Fruit fly (Drosophila melanogaster) whole organism, embryonic: ENCODE results near the gene CG33934.
A peak's percentile ranks its signal among the peaks of the same experiment; 100 is the strongest.

Source experiments
- Abd-B ChIP-seq: fragments of 200-800 bp; sonication (Bioruptor generic); optimal IDR thresholded peaks from 2 replicates; lab custom pipeline; 2018; ENCODE audit warnings: missing biosample characterization, mild to moderate bottlenecking, missing genetic modification characterization, moderate library complexity
- Awh ChIP-seq: fragments of 200-800 bp; sonication (Bioruptor generic); IDR thresholded peaks from 2 replicates; pipeline ENCODE4, ENCODE4 v1.3.6; 2022; ENCODE audit warnings: missing biosample characterization, missing genetic modification characterization
- BtbVII ChIP-seq: fragments of 200-800 bp; sonication (Bioruptor generic); optimal IDR thresholded peaks from 3 replicates; lab custom pipeline; 2017; ENCODE audit warnings: missing biosample characterization, mild to moderate bottlenecking, missing genetic modification characterization
- CG10209 ChIP-seq: fragments of 200-800 bp; sonication (Bioruptor generic); optimal IDR thresholded peaks from 3 replicates; lab custom pipeline; 2017; ENCODE audit warnings: missing biosample characterization, mild to moderate bottlenecking, missing genetic modification characterization, missing genetic modification reagents
- CG10321 ChIP-seq: fragments of 200-800 bp; sonication (Bioruptor generic); IDR thresholded peaks from 2 replicates; pipeline ENCODE4 v1.3.6; 2022; ENCODE audit warnings: missing biosample characterization, missing genetic modification characterization
- CG10431 ChIP-seq: fragments of 200-800 bp; sonication (Bioruptor generic); optimal IDR thresholded peaks from 3 replicates; lab custom pipeline; 2018; ENCODE audit warnings: missing biosample characterization, mild to moderate bottlenecking, missing genetic modification characterization
- CG10959 ChIP-seq: fragments of 200-800 bp; sonication (Bioruptor generic); IDR thresholded peaks from 2 replicates; pipeline ENCODE4 v1.3.6; 2022; ENCODE audit warnings: missing biosample characterization, missing genetic modification characterization
- CG10979 ChIP-seq: fragments of 200-800 bp; sonication (Bioruptor generic); optimal IDR thresholded peaks from 2 replicates; lab custom pipeline; 2018; ENCODE audit warnings: missing biosample characterization, mild to moderate bottlenecking, missing genetic modification characterization, moderate library complexity
- CG12155 ChIP-seq: fragments of 200-800 bp; sonication (Bioruptor generic); optimal IDR thresholded peaks from 3 replicates; lab custom pipeline; 2016; ENCODE audit warnings: missing biosample characterization, missing genetic modification characterization
- CG12219 ChIP-seq: fragments of 200-800 bp; sonication (Bioruptor generic); optimal IDR thresholded peaks from 3 replicates; lab custom pipeline; 2018; ENCODE audit warnings: missing biosample characterization, mild to moderate bottlenecking, missing genetic modification characterization
- CG15269 ChIP-seq: fragments of 200-800 bp; sonication (Bioruptor generic); optimal IDR thresholded peaks from 2 replicates; lab custom pipeline; 2018; ENCODE audit warnings: missing biosample characterization, mild to moderate bottlenecking, missing genetic modification characterization, moderate library complexity
- CG15601 ChIP-seq: fragments of 200-800 bp; sonication (Bioruptor generic); optimal IDR thresholded peaks from 3 replicates; lab custom pipeline; 2019; ENCODE audit warnings: missing biosample characterization, mild to moderate bottlenecking, missing genetic modification characterization, moderate library complexity
- CG17361 ChIP-seq: fragments of 200-800 bp; sonication (Bioruptor generic); IDR thresholded peaks from 3 replicates; pipeline ENCODE4 v1.3.6; 2022; ENCODE audit warnings: missing biosample characterization, missing genetic modification characterization
- CG17568 ChIP-seq: fragments of 200-800 bp; sonication (Bioruptor generic); optimal IDR thresholded peaks from 2 replicates; lab custom pipeline; 2018; ENCODE audit warnings: missing biosample characterization, mild to moderate bottlenecking, missing genetic modification characterization, moderate library complexity
- CG17912 ChIP-seq: fragments of 200-800 bp; sonication (Bioruptor generic); optimal IDR thresholded peaks from 2 replicates; lab custom pipeline; 2018; ENCODE audit warnings: missing biosample characterization, mild to moderate bottlenecking, missing genetic modification characterization
- CG1792 ChIP-seq: fragments of 200-800 bp; sonication (Bioruptor generic); optimal IDR thresholded peaks from 2 replicates; lab custom pipeline; 2016; ENCODE audit warnings: missing biosample characterization, missing genetic modification characterization
- CG31441 ChIP-seq: fragments of 200-800 bp; sonication (Bioruptor generic); IDR thresholded peaks from 2 replicates; pipeline ENCODE4 v1.3.6; 2022; ENCODE audit warnings: missing biosample characterization, missing genetic modification characterization
- CG3281 ChIP-seq: fragments of 200-800 bp; sonication (Bioruptor generic); optimal IDR thresholded peaks from 3 replicates; lab custom pipeline; 2017; ENCODE audit warnings: missing biosample characterization, mild to moderate bottlenecking, missing genetic modification characterization
- CG3995 ChIP-seq: fragments of 200-800 bp; sonication (Bioruptor generic); optimal IDR thresholded peaks from 3 replicates; lab custom pipeline; 2016; ENCODE audit warnings: missing biosample characterization, missing genetic modification characterization
- CG6272 ChIP-seq: fragments of 200-800 bp; sonication (Bioruptor generic); IDR thresholded peaks from 2 replicates; pipeline ENCODE4 v1.3.6; 2022; ENCODE audit warnings: missing biosample characterization, missing genetic modification characterization
- CG6765 ChIP-seq: fragments of 200-800 bp; sonication (Bioruptor generic); optimal IDR thresholded peaks from 3 replicates; lab custom pipeline; 2017; ENCODE audit warnings: missing biosample characterization, mild to moderate bottlenecking, missing genetic modification characterization
- CG9437 ChIP-seq: fragments of 200-800 bp; sonication (Bioruptor generic); optimal IDR thresholded peaks from 2 replicates; lab custom pipeline; 2018; ENCODE audit warnings: missing biosample characterization, mild to moderate bottlenecking, missing genetic modification characterization
- CG9797 ChIP-seq: fragments of 200-800 bp; sonication (Bioruptor generic); optimal IDR thresholded peaks from 3 replicates; lab custom pipeline; 2018; ENCODE audit warnings: missing biosample characterization, mild to moderate bottlenecking, missing genetic modification characterization
- CG9876 ChIP-seq: fragments of 200-800 bp; sonication (Bioruptor generic); optimal IDR thresholded peaks from 2 replicates; lab custom pipeline; 2016; ENCODE audit warnings: missing biosample characterization, missing genetic modification characterization
- Dp ChIP-seq: fragments of 200-800 bp; sonication (Bioruptor generic); optimal IDR thresholded peaks from 2 replicates; lab custom pipeline; 2018; ENCODE audit warnings: missing biosample characterization, mild to moderate bottlenecking, missing genetic modification characterization, moderate library complexity
- MESR4 ChIP-seq: fragments of 200-800 bp; sonication (Bioruptor generic); optimal IDR thresholded peaks from 2 replicates; lab custom pipeline; 2018; ENCODE audit warnings: missing biosample characterization, mild to moderate bottlenecking, missing genetic modification characterization, moderate library complexity
- Med ChIP-seq: fragments of 200-800 bp; sonication (Bioruptor generic); peaks from one replicate; lab custom pipeline; 2016; ENCODE audit warnings: missing biosample characterization, missing genetic modification characterization, mild to moderate bottlenecking, inconsistent platforms, moderate library complexity
- NC2α ChIP-seq: fragments of 200-800 bp; sonication (Bioruptor generic); optimal IDR thresholded peaks from 2 replicates; lab custom pipeline; 2016; ENCODE audit warnings: missing biosample characterization, missing genetic modification characterization
- Nf-YA ChIP-seq: fragments of 200-800 bp; sonication (Bioruptor generic); IDR thresholded peaks from 2 replicates; pipeline ENCODE4 v1.3.6; 2022; ENCODE audit warnings: missing biosample characterization, missing genetic modification characterization
- NfI ChIP-seq: fragments of 200-800 bp; sonication (Bioruptor generic); optimal IDR thresholded peaks from 3 replicates; lab custom pipeline; 2018; ENCODE audit warnings: missing biosample characterization, mild to moderate bottlenecking, missing genetic modification characterization, moderate library complexity
- Ravus ChIP-seq: fragments of 200-800 bp; sonication (Bioruptor generic); IDR thresholded peaks from 2 replicates; pipeline ENCODE4 v1.3.6; 2022; ENCODE audit warnings: missing biosample characterization, missing genetic modification characterization
- Spps ChIP-seq: fragments of 200-800 bp; sonication (Bioruptor generic); optimal IDR thresholded peaks from 2 replicates; lab custom pipeline; 2018; ENCODE audit warnings: missing biosample characterization, mild to moderate bottlenecking, missing genetic modification characterization
- abd-A ChIP-seq: fragments of 200-800 bp; sonication (Bioruptor generic); optimal IDR thresholded peaks from 3 replicates; lab custom pipeline; 2019; ENCODE audit warnings: missing biosample characterization, mild to moderate bottlenecking, missing genetic modification characterization, moderate library complexity
- ac ChIP-seq: fragments of 200-800 bp; sonication (Bioruptor generic); optimal IDR thresholded peaks from 3 replicates; lab custom pipeline; 2017; ENCODE audit warnings: missing biosample characterization, mild to moderate bottlenecking, missing genetic modification characterization
- chn ChIP-seq: fragments of 200-800 bp; sonication (Bioruptor generic); optimal IDR thresholded peaks from 2 replicates; lab custom pipeline; 2016; ENCODE audit warnings: missing biosample characterization, missing genetic modification characterization
- corto ChIP-seq: fragments of 200-800 bp; sonication (Bioruptor generic); optimal IDR thresholded peaks from 2 replicates; lab custom pipeline; 2016; ENCODE audit warnings: missing biosample characterization, mild to moderate bottlenecking, missing genetic modification characterization, moderate library complexity
- dpn ChIP-seq, 2 experiments: fragments of 200-800 bp; sonication (Bioruptor generic); optimal IDR thresholded peaks; 3 replicates each; lab custom pipeline; 2016; ENCODE audit warnings: missing biosample characterization in 2 of 2, missing genetic modification characterization in 2 of 2
- eyg ChIP-seq: fragments of 200-800 bp; sonication (Bioruptor generic); optimal IDR thresholded peaks from 3 replicates; lab custom pipeline; 2016; ENCODE audit warnings: missing biosample characterization, missing genetic modification characterization
- gsb-n ChIP-seq: fragments of 200-800 bp; sonication (Bioruptor generic); optimal IDR thresholded peaks from 3 replicates; lab custom pipeline; 2018; ENCODE audit warnings: missing biosample characterization, mild to moderate bottlenecking, missing genetic modification characterization
- gt ChIP-seq: fragments of 200-800 bp; sonication (Bioruptor generic); IDR thresholded peaks from 2 replicates; pipeline ENCODE4 v1.3.6; 2022; ENCODE audit warnings: missing biosample characterization, missing genetic modification characterization
- jumu ChIP-seq: fragments of 200-800 bp; sonication (Bioruptor generic); optimal IDR thresholded peaks from 3 replicates; lab custom pipeline; 2016; ENCODE audit warnings: missing biosample characterization, missing genetic modification characterization
- ken ChIP-seq: fragments of 200-800 bp; sonication (Bioruptor generic); IDR thresholded peaks from 3 replicates; pipeline ENCODE4 v1.3.6; 2022; ENCODE audit warnings: missing biosample characterization, missing genetic modification characterization
- nau ChIP-seq: fragments of 200-800 bp; sonication (Bioruptor generic); optimal IDR thresholded peaks from 3 replicates; lab custom pipeline; 2017; ENCODE audit warnings: missing biosample characterization, mild to moderate bottlenecking, missing genetic modification characterization, missing genetic modification reagents
- nerfin-1 ChIP-seq: fragments of 200-800 bp; sonication (Bioruptor generic); optimal IDR thresholded peaks from 3 replicates; lab custom pipeline; 2019; ENCODE audit warnings: missing biosample characterization, mild to moderate bottlenecking, missing genetic modification characterization, moderate library complexity
- nerfin-2 ChIP-seq: fragments of 200-800 bp; sonication (Bioruptor generic); IDR thresholded peaks from 2 replicates; pipeline ENCODE4 v1.3.6; 2022; ENCODE audit warnings: missing biosample characterization, missing genetic modification characterization; ENCODE audit not compliant: partially characterized antibody
- oc ChIP-seq: fragments of 200-800 bp; sonication (Bioruptor generic); optimal IDR thresholded peaks from 2 replicates; lab custom pipeline; 2018; ENCODE audit warnings: missing biosample characterization, mild to moderate bottlenecking, missing genetic modification characterization, moderate library complexity
- pum ChIP-seq: fragments of 200-800 bp; sonication (Bioruptor generic); optimal IDR thresholded peaks from 2 replicates; lab custom pipeline; 2016; ENCODE audit warnings: missing biosample characterization, missing genetic modification characterization
- rib ChIP-seq: fragments of 200-800 bp; sonication (Bioruptor generic); IDR thresholded peaks from 2 replicates; pipeline ENCODE4 v1.3.6; 2022; ENCODE audit warnings: missing biosample characterization, missing genetic modification characterization
- row ChIP-seq: fragments of 200-800 bp; sonication (Bioruptor generic); IDR thresholded peaks from 3 replicates; pipeline ENCODE4 v1.3.6; 2022; ENCODE audit warnings: missing biosample characterization, missing genetic modification characterization
- slbo ChIP-seq: fragments of 200-800 bp; sonication (Bioruptor generic); IDR thresholded peaks from 2 replicates; pipeline ENCODE4 v1.3.6; 2022; ENCODE audit warnings: missing biosample characterization, missing genetic modification characterization
- yki ChIP-seq: fragments of >200 bp; optimal IDR thresholded peaks from 3 replicates; lab custom pipeline; 2018

Gene CG33934

dm6 chr3R:20035887-20036286 lies 6.7 kb upstream of the CG33934 start, which contains the start of gene Regnase-1 (continued):
- TF ChIP-seq yki (lab: Kevin White, UChicago) = no peak
- peak; percentile 66 for TF ChIP-seq CG10321 (GFP tag; lab: Robert Waterston, UW)
- peak; percentile 84 for TF ChIP-seq oc
- TF ChIP-seq CG10209 = peak; percentile 87
- TF ChIP-seq CG31441 (GFP tag; lab: Robert Waterston, UW) = peak; percentile 94
- TF ChIP-seq Med = peak; percentile 99
- TF ChIP-seq Abd-B (GFP tag; lab: Kevin White, UChicago) = peak; percentile 16
- no peak for TF ChIP-seq ken (GFP tag; lab: Robert Waterston, UW)
- peak; percentile 82 for TF ChIP-seq CG10959
- peak; percentile 75 for TF ChIP-seq CG12155 (GFP tag; lab: Kevin White, UChicago)
- TF ChIP-seq row (GFP tag; lab: Robert Waterston, UW) = peak; percentile 74
- TF ChIP-seq gsb-n (tag; lab: Kevin White, UChicago) = peak; percentile 94
- TF ChIP-seq nerfin-1 = peak; percentile 89
- TF ChIP-seq CG9437 (GFP tag; lab: Kevin White, UChicago) = peak; percentile 84
- peak; percentile 70 for TF ChIP-seq CG9797
- peak; percentile 77 for TF ChIP-seq ac (GFP tag; lab: Kevin White, UChicago)
- no peak for TF ChIP-seq corto (GFP tag; lab: Kevin White, UChicago)
- peak; percentile 79 for TF ChIP-seq CG1792 (GFP tag; lab: Kevin White, UChicago)
- TF ChIP-seq CG9876 (GFP tag; lab: Kevin White, UChicago) = peak; percentile 89
- peak; percentile 95 for TF ChIP-seq BtbVII (GFP tag; lab: Kevin White, UChicago)
- peak; percentile 85 for TF ChIP-seq CG10979
- peak; percentile 91 for TF ChIP-seq CG15269 (tag; lab: Kevin White, UChicago)
- TF ChIP-seq CG17912 = peak; percentile 97
- TF ChIP-seq Ravus (GFP tag; lab: Robert Waterston, UW) = peak; percentile 35; the same call in 1 of the 2 replicates
- peak; percentile 87 for TF ChIP-seq CG17361
- TF ChIP-seq CG10431 (GFP tag; lab: Kevin White, UChicago) = peak; percentile 88
- TF ChIP-seq NC2α (GFP tag; lab: Kevin White, UChicago) = peak; percentile 86
- TF ChIP-seq eyg (GFP tag; lab: Kevin White, UChicago) = peak; percentile 90
- TF ChIP-seq pum (GFP tag; lab: Kevin White, UChicago) = peak; percentile 79
- TF ChIP-seq NfI = peak; percentile 97
- TF ChIP-seq gt (GFP tag; lab: Robert Waterston, UW) = peak; percentile 44; the same call in 1 of the 2 replicates
- TF ChIP-seq CG3995 = peak; percentile 79
- TF ChIP-seq rib (GFP tag; lab: Robert Waterston, UW) = peak; percentile 50; the same call in 1 of the 2 replicates
- peak; percentile 90 for TF ChIP-seq CG15601 (tag; lab: Kevin White, UChicago)
- peak; percentile 96 for TF ChIP-seq Dp (GFP tag; lab: Kevin White, UChicago)
- peak; percentile 79 for TF ChIP-seq slbo (GFP tag; lab: Robert Waterston, UW)
- peak; percentile 82 for TF ChIP-seq Nf-YA (GFP tag; lab: Robert Waterston, UW)
- peak; percentile 95 for TF ChIP-seq CG17568 (GFP tag; lab: Kevin White, UChicago)
- TF ChIP-seq nerfin-2 (GFP tag; lab: Robert Waterston, UW) = peak; percentile 89
- TF ChIP-seq CG12219 (GFP tag; lab: Kevin White, UChicago) = peak; percentile 93
- TF ChIP-seq nau (GFP tag; lab: Kevin White, UChicago) = no peak
- peak; percentile 89 for TF ChIP-seq Awh (GFP tag; lab: Robert Waterston, UW)
- TF ChIP-seq CG6765 = peak; percentile 98
- TF ChIP-seq abd-A (tag; lab: Kevin White, UChicago) = no peak
- peak; percentile 83 to 92 for TF ChIP-seq dpn (GFP tag; optimal IDR thresholded peaks at IDR 0.05; lab: Kevin White, UChicago)
- peak; percentile 82 for TF ChIP-seq MESR4 (GFP tag; lab: Kevin White, UChicago)
- peak; percentile 95 for TF ChIP-seq CG3281 (GFP tag; lab: Kevin White, UChicago)
- TF ChIP-seq CG6272 (GFP tag; lab: Robert Waterston, UW) = peak; percentile 77
- peak; percentile 51 for TF ChIP-seq jumu (GFP tag; lab: Kevin White, UChicago)
- peak; percentile 86 for TF ChIP-seq chn (GFP tag; lab: Kevin White, UChicago)
- peak; percentile 86 for TF ChIP-seq Spps (tag; lab: Kevin White, UChicago)
